Worm (Caenorhabditis elegans): ENCODE data around the gene Y75B8A.44.

The Y75B8A.44 gene

ce11 chrIII:12194190-12194589 is at the start of gene Y75B8A.44:
Gene Y75B8A.44, plus strand, starts transcription at chrIII:12194490.
- no peak for TF ChIP-seq him-1 (tag; optimal IDR thresholded peaks at IDR 0.05)
- TF ChIP-seq W03F9.2 (tag; optimal IDR thresholded peaks at IDR 0.05), result no peak
- no peak for TF ChIP-seq dao-5 (tag; optimal IDR thresholded peaks at IDR 0.05)

- TF ChIP-seq W03F9.2 (tag; optimal IDR thresholded peaks at IDR 0.05), result no peak
- TF ChIP-seq him-1 (tag; optimal IDR thresholded peaks at IDR 0.05), result no peak
- TF ChIP-seq dao-5 (tag; optimal IDR thresholded peaks at IDR 0.05), result no peak
Measured at ce11 chrIII:12149958-12150357, 44.3 kb upstream of the Y75B8A.44 start.

- TF ChIP-seq W03F9.2 (tag; optimal IDR thresholded peaks at IDR 0.05) (no peak), him-1 (tag; optimal IDR thresholded peaks at IDR 0.05) (no peak), dao-5 (tag; optimal IDR thresholded peaks at IDR 0.05) (no peak)
Measured at ce11 chrIII:12151100-12151499, 43.2 kb upstream of the Y75B8A.44 start.

- TF ChIP-seq W03F9.2 (tag; optimal IDR thresholded peaks at IDR 0.05) (no peak), him-1 (tag; optimal IDR thresholded peaks at IDR 0.05) (no peak), dao-5 (tag; optimal IDR thresholded peaks at IDR 0.05) (no peak)
Measured at ce11 chrIII:12152157-12152556, 42.1 kb upstream of the Y75B8A.44 start.

ce11 chrIII:12152599-12152998 is 41.7 kb upstream of the Y75B8A.44 start, which contains the start of gene Y75B8A.7:
Gene Y75B8A.7, plus strand, starts transcription at chrIII:12152899.
- TF ChIP-seq W03F9.2 (tag; optimal IDR thresholded peaks at IDR 0.05), result no peak
- no peak for TF ChIP-seq him-1 (tag; optimal IDR thresholded peaks at IDR 0.05)
- no peak for TF ChIP-seq dao-5 (tag; optimal IDR thresholded peaks at IDR 0.05)

- TF ChIP-seq W03F9.2 (tag; optimal IDR thresholded peaks at IDR 0.05) (no peak), dao-5 (tag; optimal IDR thresholded peaks at IDR 0.05) (no peak), him-1 (tag; optimal IDR thresholded peaks at IDR 0.05) (no peak)
Measured at ce11 chrIII:12153514-12153913, 40.8 kb upstream of the Y75B8A.44 start.

- TF ChIP-seq him-1 (tag; optimal IDR thresholded peaks at IDR 0.05) (no peak), dao-5 (tag; optimal IDR thresholded peaks at IDR 0.05) (no peak), W03F9.2 (tag; optimal IDR thresholded peaks at IDR 0.05) (no peak)
Measured at ce11 chrIII:12155759-12156158, 38.5 kb upstream of the Y75B8A.44 start.

- TF ChIP-seq dao-5 (tag; optimal IDR thresholded peaks at IDR 0.05) (no peak), W03F9.2 (tag; optimal IDR thresholded peaks at IDR 0.05) (no peak), him-1 (tag; optimal IDR thresholded peaks at IDR 0.05) (no peak)
Measured at ce11 chrIII:12156582-12156981, 37.7 kb upstream of the Y75B8A.44 start.

ce11 chrIII:12157576-12157975 is 36.7 kb upstream of the Y75B8A.44 start:
- no peak for TF ChIP-seq him-1 (tag; optimal IDR thresholded peaks at IDR 0.05)

- TF ChIP-seq W03F9.2 (tag; optimal IDR thresholded peaks at IDR 0.05), result no peak
- TF ChIP-seq dao-5 (tag; optimal IDR thresholded peaks at IDR 0.05), result no peak
- TF ChIP-seq him-1 (tag; optimal IDR thresholded peaks at IDR 0.05), result no peak
Measured at ce11 chrIII:12159208-12159607, 35.1 kb upstream of the Y75B8A.44 start.

ce11 chrIII:12160458-12160857 is 33.8 kb upstream of the Y75B8A.44 start, which contains the start of gene Y75B8A.8:
Gene Y75B8A.8, plus strand, starts transcription at chrIII:12160758.
- TF ChIP-seq dao-5 (tag; optimal IDR thresholded peaks at IDR 0.05), result no peak
- no peak for TF ChIP-seq him-1 (tag; optimal IDR thresholded peaks at IDR 0.05)
- TF ChIP-seq W03F9.2 (tag; optimal IDR thresholded peaks at IDR 0.05), result no peak

- TF ChIP-seq W03F9.2 (tag; optimal IDR thresholded peaks at IDR 0.05), result no peak
- no peak for TF ChIP-seq him-1 (tag; optimal IDR thresholded peaks at IDR 0.05)
- TF ChIP-seq dao-5 (tag; optimal IDR thresholded peaks at IDR 0.05), result no peak
Measured at ce11 chrIII:12160929-12161328, 33.4 kb upstream of the Y75B8A.44 start.

- TF ChIP-seq W03F9.2 (tag; optimal IDR thresholded peaks at IDR 0.05) (no peak), him-1 (tag; optimal IDR thresholded peaks at IDR 0.05) (no peak), dao-5 (tag; optimal IDR thresholded peaks at IDR 0.05) (no peak)
Measured at ce11 chrIII:12164414-12164813, 29.9 kb upstream of the Y75B8A.44 start.

- TF ChIP-seq him-1 (tag; optimal IDR thresholded peaks at IDR 0.05) (no peak), W03F9.2 (tag; optimal IDR thresholded peaks at IDR 0.05) (no peak), dao-5 (tag; optimal IDR thresholded peaks at IDR 0.05) (no peak)
Measured at ce11 chrIII:12165305-12165704, 29.0 kb upstream of the Y75B8A.44 start.

ce11 chrIII:12167030-12167429 is 27.3 kb upstream of the Y75B8A.44 start:
- TF ChIP-seq him-1 (tag; optimal IDR thresholded peaks at IDR 0.05), result no peak
- no peak for TF ChIP-seq W03F9.2 (tag; optimal IDR thresholded peaks at IDR 0.05)
- no peak for TF ChIP-seq dao-5 (tag; optimal IDR thresholded peaks at IDR 0.05)
